Worm (Caenorhabditis elegans) whole organism, L4 larva: ENCODE data around the gene K08F4.3.

ENCODE experiments used
- T20F7.1 ChIP-seq: fragments of 200-800 bp; sonication (Bioruptor generic); optimal IDR thresholded peaks from 2 replicates; lab custom pipeline; 2018; ENCODE audit warnings: mild to moderate bottlenecking, missing genetic modification characterization, missing compliant biosample characterization
- egl-27 ChIP-seq: sonication (generic microtip); optimal IDR thresholded peaks from 3 replicates; lab custom pipeline; 2017; ENCODE audit warnings: missing biosample characterization, missing genetic modification reagents, missing genetic modification characterization
- hlh-30 ChIP-seq: sonication (generic microtip); optimal IDR thresholded peaks from 2 replicates; lab custom pipeline; 2017; ENCODE audit warnings: antibody characterized with exemption, mild to moderate bottlenecking, missing genetic modification characterization, missing compliant biosample characterization; ENCODE audit not compliant: insufficient read depth
- lim-7 ChIP-seq: fragments of 200-800 bp; sonication (Bioruptor generic); IDR thresholded peaks from 2 replicates; pipeline ENCODE4 v1.3.6; 2022; ENCODE audit warnings: missing genetic modification characterization, missing compliant biosample characterization
- rbr-2 ChIP-seq: sonication (generic microtip); optimal IDR thresholded peaks from 2 replicates; lab custom pipeline; 2016; ENCODE audit warnings: missing genotype, missing genetic modification characterization, missing compliant biosample characterization
- tag-97 ChIP-seq: fragments of 200-800 bp; sonication (Bioruptor generic); IDR thresholded peaks from 2 replicates; pipeline ENCODE4 v1.3.6; 2022; ENCODE audit warnings: missing genetic modification characterization, missing compliant biosample characterization
- unc-62 ChIP-seq, 3 experiments: fragments of 150-350 bp in 1 of 3; sonication (generic microtip); optimal IDR thresholded peaks in 2 of 3; peaks in 1 of 3; 1 replicate in 1 of 3; 2 replicates in 2 of 3; lab custom pipeline; 2014 to 2017; ENCODE audit warnings: missing biosample characterization in 3 of 3, missing genetic modification characterization in 3 of 3, missing genetic modification reagents in 3 of 3, missing genotype in 1 of 3
- vab-7 ChIP-seq: fragments of 200-800 bp; sonication (Bioruptor generic); IDR thresholded peaks from 2 replicates; pipeline ENCODE4 v1.3.6; 2022; ENCODE audit warnings: missing genetic modification reagents, missing genetic modification characterization, missing compliant biosample characterization
- zag-1 ChIP-seq: fragments of 150-350 bp; optimal IDR thresholded peaks from 2 replicates; lab custom pipeline; 2014; ENCODE audit warnings: missing biosample characterization, missing genetic modification characterization
- ztf-11 ChIP-seq: fragments of 150-350 bp; optimal IDR thresholded peaks from 2 replicates; lab custom pipeline; 2014; ENCODE audit warnings: missing biosample characterization, missing genetic modification characterization
- ztf-7 ChIP-seq: fragments of 150-350 bp; optimal IDR thresholded peaks from 2 replicates; lab custom pipeline; 2014; ENCODE audit warnings: missing biosample characterization, missing genetic modification characterization

DNA sequence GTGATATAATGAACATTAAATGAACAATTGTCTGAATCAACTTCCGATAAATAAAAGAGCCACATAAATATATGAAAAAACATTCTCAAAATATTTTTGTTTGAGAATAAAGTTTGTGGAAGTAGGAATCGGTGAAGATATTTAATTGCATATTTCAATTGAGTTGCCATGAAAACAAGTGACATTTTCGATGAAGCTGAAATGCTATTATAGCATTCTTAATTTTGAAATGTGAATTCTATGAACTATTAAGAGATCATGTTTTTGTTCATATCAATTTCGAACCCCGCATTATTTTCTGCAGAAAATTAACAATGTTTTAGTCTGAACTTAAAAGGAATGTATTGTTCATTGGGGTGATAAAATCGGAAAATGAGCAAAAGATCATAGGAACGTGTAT is 6.9 kb upstream of the K08F4.3 start, which contains the start of gene irld-21:
- TF ChIP-seq ztf-11 (tag; lab: Kevin White, UChicago) (no peak), rbr-2 (tag; lab: Kevin White, UChicago) (no peak), hlh-30 (tag; lab: Kevin White, UChicago) (no peak), zag-1 (tag; lab: Kevin White, UChicago) (no peak), vab-7 (GFP tag; lab: Robert Waterston, UW) (no peak), tag-97 (GFP tag; lab: Robert Waterston, UW) (no peak), egl-27 (tag; lab: Kevin White, UChicago) (no peak), ztf-7 (tag; lab: Kevin White, UChicago) (no peak), unc-62 (GFP tag; optimal IDR thresholded peaks at IDR 0.05 in 1 of 2; lab: Kevin White, UChicago) (no peak), unc-62 (tag; optimal IDR thresholded peaks at IDR 0.05; lab: Kevin White, UChicago) (no peak), T20F7.1 (no peak), lim-7 (GFP tag; lab: Robert Waterston, UW) (no peak)
